Worm (Caenorhabditis elegans) whole organism, mixed stage, embryonic: ENCODE results near the gene F43B10.1.

ENCODE experiments used
- M03D4.4 ChIP-seq: sonication (generic microtip); optimal IDR thresholded peaks from 2 replicates; lab custom pipeline; 2017; ENCODE audit warnings: mild to moderate bottlenecking, missing genetic modification characterization, missing compliant biosample characterization
- bed-3 ChIP-seq: fragments of 200-800 bp; sonication (Bioruptor generic); optimal IDR thresholded peaks from 3 replicates; lab custom pipeline; 2018; ENCODE audit warnings: mild to moderate bottlenecking, missing genetic modification characterization, moderate library complexity, missing compliant biosample characterization
- ceh-39 ChIP-seq: fragments of 150-350 bp; optimal IDR thresholded peaks from 2 replicates; lab custom pipeline; 2014; ENCODE audit warnings: missing biosample characterization, missing genetic modification characterization
- ceh-43 ChIP-seq: fragments of 200-800 bp; sonication (Bioruptor generic); optimal IDR thresholded peaks from 2 replicates; lab custom pipeline; 2018; ENCODE audit warnings: mild to moderate bottlenecking, missing genetic modification characterization, moderate library complexity, missing compliant biosample characterization
- ceh-83 ChIP-seq: fragments of 200-800 bp; sonication (Bioruptor generic); optimal IDR thresholded peaks from 2 replicates; lab custom pipeline; 2018; ENCODE audit warnings: mild to moderate bottlenecking, missing genetic modification characterization, missing compliant biosample characterization
- ces-1 ChIP-seq: fragments of 150-350 bp; optimal IDR thresholded peaks from 2 replicates; lab custom pipeline; 2014; ENCODE audit warnings: missing biosample characterization, missing genetic modification reagents, missing genetic modification characterization
- drap-1 ChIP-seq: fragments of 200-800 bp; sonication (Bioruptor generic); optimal IDR thresholded peaks from 3 replicates; lab custom pipeline; 2018; ENCODE audit warnings: mild to moderate bottlenecking, missing genetic modification characterization, missing compliant biosample characterization
- elt-1 ChIP-seq: sonication (generic microtip); optimal IDR thresholded peaks from 2 replicates; lab custom pipeline; 2017; ENCODE audit warnings: missing genetic modification characterization, mild to moderate bottlenecking, missing compliant biosample characterization, antibody characterized with exemption, moderate library complexity, borderline replicate concordance; ENCODE audit not compliant: insufficient read depth
- flh-1 ChIP-seq: fragments of 200-800 bp; sonication (Bioruptor generic); optimal IDR thresholded peaks from 2 replicates; lab custom pipeline; 2018; ENCODE audit warnings: mild to moderate bottlenecking, missing genetic modification characterization, moderate library complexity, missing compliant biosample characterization
- ham-2 ChIP-seq: fragments of 200-800 bp; sonication (Bioruptor generic); optimal IDR thresholded peaks from 2 replicates; lab custom pipeline; 2018; ENCODE audit warnings: mild to moderate bottlenecking, missing genetic modification characterization, missing compliant biosample characterization
- hlh-1 ChIP-seq: fragments of 150-350 bp; optimal IDR thresholded peaks from 2 replicates; lab custom pipeline; 2014; ENCODE audit warnings: missing biosample characterization, missing genetic modification reagents, missing genetic modification characterization
- lin-13 ChIP-seq: fragments of 150-350 bp; optimal IDR thresholded peaks from 2 replicates; lab custom pipeline; 2014; ENCODE audit warnings: missing biosample characterization, missing genetic modification characterization
- lin-32 ChIP-seq: fragments of 200-800 bp; sonication (Bioruptor generic); optimal IDR thresholded peaks from 2 replicates; lab custom pipeline; 2018; ENCODE audit warnings: mild to moderate bottlenecking, missing genetic modification characterization, missing compliant biosample characterization
- lsy-2 ChIP-seq: fragments of 150-350 bp; optimal IDR thresholded peaks from 2 replicates; lab custom pipeline; 2014; ENCODE audit warnings: missing biosample characterization, missing genetic modification characterization
- mab-5 ChIP-seq: fragments of 150-350 bp; optimal IDR thresholded peaks from 2 replicates; lab custom pipeline; 2014; ENCODE audit warnings: missing biosample characterization, missing genetic modification characterization
- mep-1 ChIP-seq: fragments of 150-350 bp; optimal IDR thresholded peaks from 2 replicates; lab custom pipeline; 2017; ENCODE audit warnings: missing biosample characterization, missing genetic modification reagents, missing genetic modification characterization, inconsistent platforms
- mls-2 ChIP-seq: sonication (generic microtip); optimal IDR thresholded peaks from 2 replicates; lab custom pipeline; 2016; ENCODE audit warnings: mild to moderate bottlenecking, missing genetic modification characterization, moderate library complexity, missing compliant biosample characterization
- nhr-12 ChIP-seq: fragments of 150-350 bp; optimal IDR thresholded peaks from 2 replicates; lab custom pipeline; 2014; ENCODE audit warnings: missing biosample characterization, missing genetic modification characterization
- nhr-2 ChIP-seq: fragments of 150-350 bp; optimal IDR thresholded peaks from 2 replicates; lab custom pipeline; 2014; ENCODE audit warnings: missing biosample characterization, missing genetic modification characterization
- nhr-237 ChIP-seq: fragments of 150-350 bp; optimal IDR thresholded peaks from 2 replicates; lab custom pipeline; 2014; ENCODE audit warnings: missing biosample characterization, missing genetic modification characterization
- nhr-28 ChIP-seq: fragments of 150-350 bp; optimal IDR thresholded peaks from 2 replicates; lab custom pipeline; 2014; ENCODE audit warnings: missing biosample characterization, missing genetic modification characterization
- nhr-76 ChIP-seq: sonication (generic microtip); optimal IDR thresholded peaks from 2 replicates; lab custom pipeline; 2017; ENCODE audit warnings: missing biosample characterization, missing genetic modification characterization
- pha-4 ChIP-seq: fragments of 150-350 bp; optimal IDR thresholded peaks from 2 replicates; lab custom pipeline; 2018; ENCODE audit warnings: missing biosample characterization, missing genetic modification reagents, missing genetic modification characterization
- sem-2 ChIP-seq: fragments of 200-800 bp; sonication (Bioruptor generic); optimal IDR thresholded peaks from 2 replicates; lab custom pipeline; 2018; ENCODE audit warnings: mild to moderate bottlenecking, missing genetic modification characterization, missing compliant biosample characterization
- sptf-1 ChIP-seq: sonication (generic microtip); optimal IDR thresholded peaks from 2 replicates; lab custom pipeline; 2017; ENCODE audit warnings: mild to moderate bottlenecking, missing genetic modification characterization, moderate library complexity, missing compliant biosample characterization
- tbx-8 ChIP-seq: fragments of 200-800 bp; sonication (Bioruptor generic); optimal IDR thresholded peaks from 2 replicates; lab custom pipeline; 2018; ENCODE audit warnings: mild to moderate bottlenecking, missing genetic modification characterization, moderate library complexity, missing compliant biosample characterization
- unc-120 ChIP-seq: sonication (generic microtip); optimal IDR thresholded peaks from 2 replicates; lab custom pipeline; 2017; ENCODE audit warnings: missing genetic modification characterization, missing compliant biosample characterization; ENCODE audit not compliant: poor library complexity, severe bottlenecking
- unc-39 ChIP-seq: fragments of 150-350 bp; optimal IDR thresholded peaks from 2 replicates; lab custom pipeline; 2014; ENCODE audit warnings: missing biosample characterization, missing genetic modification characterization
- zip-8 ChIP-seq: fragments of 150-350 bp; optimal IDR thresholded peaks from 2 replicates; lab custom pipeline; 2014; ENCODE audit warnings: missing biosample characterization, missing genetic modification characterization
- ztf-11 ChIP-seq: fragments of 150-350 bp; optimal IDR thresholded peaks from 2 replicates; lab custom pipeline; 2014; ENCODE audit warnings: missing biosample characterization, missing genetic modification characterization

F43B10.1 gene

DNA sequence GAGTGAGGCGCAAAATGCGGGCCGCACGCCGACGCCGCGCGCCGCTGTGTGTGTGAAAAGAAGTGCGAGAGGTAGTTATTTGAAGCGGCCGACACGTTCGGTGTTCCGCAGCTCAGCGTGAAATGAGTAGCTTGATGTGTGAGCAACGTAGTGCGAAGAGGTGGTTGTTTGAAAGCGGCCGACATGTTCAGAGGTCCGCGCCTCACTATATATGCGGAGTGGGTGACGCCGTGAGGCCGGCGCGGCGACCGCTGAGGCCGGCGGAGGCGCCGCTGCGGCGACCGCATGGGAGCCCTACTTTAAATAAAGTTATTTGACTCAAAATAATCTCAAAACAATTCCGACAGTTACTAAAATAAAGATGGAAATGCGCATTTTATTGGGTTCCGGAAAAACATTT, 34.2 kb upstream of the F43B10.1 start:
- no peak for TF ChIP-seq ceh-43 (GFP tag; lab: Kevin White, UChicago)
- TF ChIP-seq mls-2 (tag; lab: Kevin White, UChicago), result no peak
- no peak for TF ChIP-seq nhr-76 (tag; lab: Kevin White, UChicago)
- no peak for TF ChIP-seq lin-13 (tag; lab: Kevin White, UChicago)
- TF ChIP-seq tbx-8 (GFP tag; lab: Kevin White, UChicago), result no peak
- TF ChIP-seq unc-39 (tag; lab: Kevin White, UChicago), result no peak
- TF ChIP-seq drap-1 (GFP tag; lab: Kevin White, UChicago), result no peak
- no peak for TF ChIP-seq nhr-2
- TF ChIP-seq mep-1 (tag; lab: Kevin White, UChicago), result no peak
- no peak for TF ChIP-seq bed-3 (GFP tag; lab: Kevin White, UChicago)
- TF ChIP-seq lin-32 (GFP tag; lab: Kevin White, UChicago), result no peak
- TF ChIP-seq hlh-1 (tag; lab: Kevin White, UChicago), result no peak
- TF ChIP-seq elt-1 (tag; lab: Kevin White, UChicago), result no peak
- TF ChIP-seq ceh-39 (tag; lab: Kevin White, UChicago), result no peak
- TF ChIP-seq ztf-11 (tag; lab: Kevin White, UChicago), result no peak
- TF ChIP-seq ces-1, result no peak
- TF ChIP-seq, all 35 proteins: peak for 0

ce11 chrX:16695184-16695583, 32.6 kb upstream of the F43B10.1 start:
- TF ChIP-seq sptf-1, result no peak
- no peak for TF ChIP-seq ham-2 (GFP tag; lab: Kevin White, UChicago)
- no peak for TF ChIP-seq sem-2
- TF ChIP-seq nhr-28 (tag; lab: Kevin White, UChicago), result no peak
- no peak for TF ChIP-seq nhr-237 (tag; lab: Kevin White, UChicago)
- no peak for TF ChIP-seq mep-1 (tag; lab: Kevin White, UChicago)
- TF ChIP-seq ces-1, result no peak
- no peak for TF ChIP-seq mab-5

- TF ChIP-seq mab-5 (no peak), nhr-12 (tag; lab: Kevin White, UChicago) (no peak), ceh-43 (GFP tag; lab: Kevin White, UChicago) (no peak), ztf-11 (tag; lab: Kevin White, UChicago) (no peak), hlh-1 (tag; lab: Kevin White, UChicago) (no peak), ceh-39 (tag; lab: Kevin White, UChicago) (no peak), mls-2 (tag; lab: Kevin White, UChicago) (no peak), unc-39 (tag; lab: Kevin White, UChicago) (no peak), nhr-2 (no peak), pha-4 (tag; lab: Kevin White, UChicago) (no peak), lin-13 (tag; lab: Kevin White, UChicago) (no peak), bed-3 (GFP tag; lab: Kevin White, UChicago) (no peak)
Measured at ce11 chrX:16691045-16691444, 28.4 kb upstream of the F43B10.1 start, which contains the start of gene F22H10.6. F22H10.6 (minus strand) TSS chrX:16691336.

DNA sequence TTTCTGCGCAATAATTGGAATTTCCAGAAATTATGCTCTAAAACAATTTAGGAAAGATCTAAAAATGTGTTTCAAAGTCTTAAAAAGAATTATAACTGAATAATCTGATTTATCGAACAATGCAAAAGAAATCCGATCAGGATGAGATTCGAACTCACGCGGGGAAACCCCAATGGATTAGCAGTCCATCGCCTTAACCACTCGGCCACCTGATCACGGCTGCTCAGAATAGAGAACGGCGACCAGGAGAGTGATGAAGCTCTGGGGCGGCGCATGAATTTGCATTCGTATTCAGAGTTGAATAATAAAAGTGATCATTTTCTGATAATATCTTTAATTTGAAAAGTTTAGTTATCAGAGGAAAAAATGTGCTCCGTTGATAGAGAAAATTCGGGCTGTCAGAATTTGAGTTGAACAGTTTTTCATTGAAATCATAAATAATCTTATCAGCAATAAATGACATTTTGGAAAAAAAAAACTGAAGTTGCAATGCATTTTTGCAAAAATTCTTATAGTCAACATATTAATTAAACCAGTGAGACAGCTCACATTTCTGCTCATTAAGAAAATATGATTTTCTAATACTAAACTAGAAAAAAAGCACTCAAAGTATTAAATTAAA, 27.3 kb upstream of the F43B10.1 start:
- TF ChIP-seq nhr-2 (no peak), unc-120 (tag; lab: Kevin White, UChicago) (no peak), sem-2 (no peak), nhr-28 (tag; lab: Kevin White, UChicago) (no peak), lsy-2 (no peak), mep-1 (tag; lab: Kevin White, UChicago) (no peak), ceh-83 (GFP tag; lab: Kevin White, UChicago) (no peak), zip-8 (tag; lab: Kevin White, UChicago) (no peak), nhr-237 (tag; lab: Kevin White, UChicago) (no peak), ces-1 (no peak), ceh-39 (tag; lab: Kevin White, UChicago) (no peak), nhr-76 (tag; lab: Kevin White, UChicago) (no peak), M03D4.4 (tag; lab: Kevin White, UChicago) (no peak), elt-1 (tag; lab: Kevin White, UChicago) (no peak), hlh-1 (tag; lab: Kevin White, UChicago) (no peak), flh-1 (GFP tag; lab: Kevin White, UChicago) (no peak), mls-2 (tag; lab: Kevin White, UChicago) (no peak), nhr-12 (tag; lab: Kevin White, UChicago) (no peak), ceh-43 (GFP tag; lab: Kevin White, UChicago) (no peak), unc-39 (tag; lab: Kevin White, UChicago) (no peak)
